Worm (Caenorhabditis elegans) whole organism, L4 larva: ENCODE data around the gene rml-3.
A peak's percentile ranks its signal among the peaks of the same experiment; 100 is the strongest.

Experiments used
- D1046.2 ChIP-seq: fragments of 200-800 bp; sonication (Bioruptor generic); IDR thresholded peaks from 2 replicates; pipeline ENCODE4 v1.3.6; 2022; ENCODE audit warnings: missing genetic modification characterization, missing compliant biosample characterization
- F10B5.3 ChIP-seq: sonication (generic microtip); optimal IDR thresholded peaks from 2 replicates; lab custom pipeline; 2016; ENCODE audit warnings: mild to moderate bottlenecking, missing genetic modification characterization, missing compliant biosample characterization
- F37D6.2 ChIP-seq: sonication (generic microtip); optimal IDR thresholded peaks from 2 replicates; lab custom pipeline; 2016; ENCODE audit warnings: mild to moderate bottlenecking, missing genetic modification characterization, missing compliant biosample characterization
- F44E2.7 ChIP-seq: fragments of 200-800 bp; sonication (Bioruptor generic); IDR thresholded peaks from 2 replicates; pipeline ENCODE4 v2.1.2; 2022; ENCODE audit warnings: missing genetic modification characterization, missing compliant biosample characterization
- F49E8.2 ChIP-seq: sonication (generic microtip); optimal IDR thresholded peaks from 2 replicates; lab custom pipeline; 2016; ENCODE audit warnings: missing compliant biosample characterization, mild to moderate bottlenecking, missing genetic modification characterization, borderline replicate concordance
- R02D3.7 ChIP-seq: fragments of 150-350 bp; sonication (generic microtip); optimal IDR thresholded peaks from 3 replicates; lab custom pipeline; 2014; ENCODE audit warnings: missing biosample characterization, missing genetic modification characterization
- Y5F2A.4 ChIP-seq: fragments of 200-800 bp; sonication (Bioruptor generic); optimal IDR thresholded peaks from 2 replicates; lab custom pipeline; 2018; ENCODE audit warnings: mild to moderate bottlenecking, missing genetic modification characterization, missing compliant biosample characterization
- Y75B8A.6 ChIP-seq: fragments of 200-800 bp; sonication (Bioruptor generic); IDR thresholded peaks from 2 replicates; pipeline ENCODE4 v1.3.6; 2022; ENCODE audit warnings: missing genetic modification reagents, missing genetic modification characterization, missing compliant biosample characterization
- aha-1 ChIP-seq: fragments of 150-350 bp; peaks from one replicate; lab custom pipeline; 2014; ENCODE audit warnings: missing biosample characterization, missing genetic modification characterization
- arid-1 ChIP-seq: fragments of 200-800 bp; sonication (Bioruptor generic); conservative IDR thresholded peaks from 2 replicates; pipeline ENCODE4 v1.3.6; 2022; ENCODE audit warnings: missing genetic modification reagents, missing genetic modification characterization, missing compliant biosample characterization
- ceh-28 ChIP-seq: fragments of 150-350 bp; optimal IDR thresholded peaks from 2 replicates; lab custom pipeline; 2014; ENCODE audit warnings: missing biosample characterization, missing genetic modification reagents, missing genetic modification characterization
- ceh-62 ChIP-seq: sonication (generic microtip); optimal IDR thresholded peaks from 2 replicates; lab custom pipeline; 2017; ENCODE audit warnings: missing biosample characterization, missing genetic modification characterization
- ces-1 ChIP-seq: fragments of 150-350 bp; sonication (generic microtip); optimal IDR thresholded peaks from 4 replicates; lab custom pipeline; 2014; ENCODE audit warnings: missing biosample characterization, missing genetic modification reagents, missing genetic modification characterization
- cey-2 ChIP-seq: sonication (generic microtip); optimal IDR thresholded peaks from 3 replicates; lab custom pipeline; 2017; ENCODE audit warnings: missing genetic modification characterization, mild to moderate bottlenecking, missing compliant biosample characterization, antibody characterized with exemption, borderline replicate concordance; ENCODE audit not compliant: insufficient read depth
- ctbp-1 ChIP-seq: fragments of 200-800 bp; sonication (Bioruptor generic); IDR thresholded peaks from 2 replicates; pipeline ENCODE4 v1.3.6; 2022; ENCODE audit warnings: missing genetic modification reagents, missing genetic modification characterization, missing compliant biosample characterization
- daf-12 ChIP-seq: fragments of 150-350 bp; optimal IDR thresholded peaks from 2 replicates; lab custom pipeline; 2014; ENCODE audit warnings: missing biosample characterization, missing genetic modification reagents, missing genetic modification characterization
- daf-16 ChIP-seq, 3 experiments: sonication (generic microtip); optimal IDR thresholded peaks; 2 replicates each; lab custom pipeline; 2016 to 2017; ENCODE audit warnings: missing genetic modification characterization in 3 of 3, missing genetic modification reagents in 3 of 3, mild to moderate bottlenecking in 2 of 3, missing compliant biosample characterization in 2 of 3, missing biosample characterization in 1 of 3, moderate library complexity in 1 of 3
- daf-19 ChIP-seq: fragments of 200-800 bp; sonication (Bioruptor generic); conservative IDR thresholded peaks from 2 replicates; pipeline ENCODE4 v1.3.6; 2022; ENCODE audit warnings: missing genetic modification characterization, missing compliant biosample characterization
- dmd-6 ChIP-seq: fragments of 200-800 bp; sonication (Bioruptor generic); IDR thresholded peaks from 2 replicates; pipeline ENCODE4 v1.3.6; 2022; ENCODE audit warnings: missing genetic modification reagents, missing genetic modification characterization, missing compliant biosample characterization
- dmd-8 ChIP-seq: fragments of 200-800 bp; sonication (Bioruptor generic); IDR thresholded peaks from 2 replicates; pipeline ENCODE4 v1.3.6; 2022; ENCODE audit warnings: missing genetic modification characterization, missing compliant biosample characterization
- dmd-9 ChIP-seq: fragments of 200-800 bp; sonication (Bioruptor generic); IDR thresholded peaks from 2 replicates; pipeline ENCODE4 v1.3.6; 2022; ENCODE audit warnings: missing genetic modification reagents, missing genetic modification characterization, missing compliant biosample characterization
- duxl-1 ChIP-seq: sonication (generic microtip); optimal IDR thresholded peaks from 2 replicates; lab custom pipeline; 2016; ENCODE audit warnings: mild to moderate bottlenecking, missing genetic modification characterization, moderate library complexity, missing compliant biosample characterization; ENCODE audit not compliant: poor library complexity
- dve-1 ChIP-seq: sonication (generic microtip); optimal IDR thresholded peaks from 2 replicates; lab custom pipeline; 2017; ENCODE audit warnings: antibody characterized with exemption, mild to moderate bottlenecking, missing genetic modification characterization, missing compliant biosample characterization; ENCODE audit not compliant: insufficient read depth
- egl-27 ChIP-seq: sonication (generic microtip); optimal IDR thresholded peaks from 3 replicates; lab custom pipeline; 2017; ENCODE audit warnings: missing biosample characterization, missing genetic modification reagents, missing genetic modification characterization
- fkh-10 ChIP-seq: fragments of 150-350 bp; optimal IDR thresholded peaks from 2 replicates; lab custom pipeline; 2014; ENCODE audit warnings: missing biosample characterization, missing genetic modification reagents, missing genetic modification characterization
- gei-8 ChIP-seq: fragments of 200-800 bp; sonication (Bioruptor generic); optimal IDR thresholded peaks from 2 replicates; lab custom pipeline; 2018; ENCODE audit warnings: mild to moderate bottlenecking, missing genetic modification characterization, missing compliant biosample characterization
- hlh-11 ChIP-seq: fragments of 200-800 bp; sonication (Bioruptor generic); optimal IDR thresholded peaks from 2 replicates; lab custom pipeline; 2018; ENCODE audit warnings: mild to moderate bottlenecking, missing genetic modification characterization, missing compliant biosample characterization
- lin-13 ChIP-seq: fragments of 150-350 bp; optimal IDR thresholded peaks from 2 replicates; lab custom pipeline; 2014; ENCODE audit warnings: missing biosample characterization, missing genetic modification reagents, missing genetic modification characterization
- lin-29 ChIP-seq: fragments of 200-800 bp; sonication (Bioruptor generic); IDR thresholded peaks from 2 replicates; pipeline ENCODE4 v1.3.6; 2022; ENCODE audit warnings: missing genetic modification reagents, missing genetic modification characterization, missing compliant biosample characterization
- lsy-2 ChIP-seq, 2 experiments: fragments of 150-350 bp in 1 of 2; sonication (generic microtip) in 1 of 2; optimal IDR thresholded peaks; 2 replicates each; lab custom pipeline; 2014 to 2017; ENCODE audit warnings: missing biosample characterization in 2 of 2, missing genetic modification characterization in 2 of 2
- madf-5 ChIP-seq, 2 experiments: fragments of 200-800 bp; sonication (Bioruptor generic); IDR thresholded peaks; 2 replicates each; pipeline ENCODE4 v1.3.6; 2022; ENCODE audit warnings: missing compliant biosample characterization in 2 of 2, missing genetic modification characterization in 2 of 2
- mep-1 ChIP-seq: fragments of 150-350 bp; sonication (generic microtip); optimal IDR thresholded peaks from 3 replicates; lab custom pipeline; 2014; ENCODE audit warnings: missing biosample characterization, missing genetic modification characterization
- mxl-2 ChIP-seq: fragments of 200-800 bp; sonication (Bioruptor generic); conservative IDR thresholded peaks from 2 replicates; pipeline ENCODE4 v1.3.6; 2022; ENCODE audit warnings: missing genetic modification reagents, missing genetic modification characterization, missing compliant biosample characterization
- nhr-10 ChIP-seq: fragments of 150-350 bp; optimal IDR thresholded peaks from 2 replicates; lab custom pipeline; 2014; ENCODE audit warnings: missing biosample characterization, missing genetic modification characterization
- nhr-11 ChIP-seq: fragments of 150-350 bp; optimal IDR thresholded peaks from 2 replicates; lab custom pipeline; 2014; ENCODE audit warnings: missing biosample characterization, missing genetic modification characterization
- nhr-25 ChIP-seq: sonication (generic microtip); optimal IDR thresholded peaks from 2 replicates; lab custom pipeline; 2017; ENCODE audit warnings: missing genetic modification characterization, mild to moderate bottlenecking, missing compliant biosample characterization, antibody characterized with exemption, moderate library complexity, borderline replicate concordance; ENCODE audit not compliant: insufficient read depth
- nhr-28 ChIP-seq: fragments of 150-350 bp; optimal IDR thresholded peaks from 2 replicates; lab custom pipeline; 2014; ENCODE audit warnings: missing biosample characterization, missing genetic modification characterization
- nhr-42 ChIP-seq: fragments of 200-800 bp; sonication (Bioruptor generic); IDR thresholded peaks from 2 replicates; pipeline ENCODE4 v1.3.6; 2022; ENCODE audit warnings: missing genetic modification characterization, missing compliant biosample characterization
- nhr-77 ChIP-seq: fragments of 150-350 bp; optimal IDR thresholded peaks from 2 replicates; lab custom pipeline; 2014; ENCODE audit warnings: missing biosample characterization, missing genetic modification characterization
- php-3 ChIP-seq: fragments of 200-800 bp; sonication (Bioruptor generic); IDR thresholded peaks from 2 replicates; pipeline ENCODE4 v1.3.6; 2022; ENCODE audit warnings: missing genetic modification reagents, missing genetic modification characterization, missing compliant biosample characterization
- pqm-1 ChIP-seq: sonication (generic microtip); optimal IDR thresholded peaks from 2 replicates; lab custom pipeline; 2017; ENCODE audit warnings: missing biosample characterization, missing genetic modification characterization
- unc-130 ChIP-seq: sonication (generic microtip); optimal IDR thresholded peaks from 2 replicates; lab custom pipeline; 2016; ENCODE audit warnings: missing genetic modification reagents, missing genetic modification characterization, missing compliant biosample characterization
- unc-39 ChIP-seq: sonication (generic microtip); optimal IDR thresholded peaks from 2 replicates; lab custom pipeline; 2017; ENCODE audit warnings: missing biosample characterization, missing genetic modification characterization
- unc-62 ChIP-seq, 3 experiments: fragments of 150-350 bp in 1 of 3; sonication (generic microtip); optimal IDR thresholded peaks in 2 of 3; peaks in 1 of 3; 1 replicate in 1 of 3; 2 replicates in 2 of 3; lab custom pipeline; 2014 to 2017; ENCODE audit warnings: missing biosample characterization in 3 of 3, missing genetic modification characterization in 3 of 3, missing genetic modification reagents in 3 of 3, missing genotype in 1 of 3
- vab-7 ChIP-seq: fragments of 200-800 bp; sonication (Bioruptor generic); IDR thresholded peaks from 2 replicates; pipeline ENCODE4 v1.3.6; 2022; ENCODE audit warnings: missing genetic modification reagents, missing genetic modification characterization, missing compliant biosample characterization
- zag-1 ChIP-seq: fragments of 150-350 bp; optimal IDR thresholded peaks from 2 replicates; lab custom pipeline; 2014; ENCODE audit warnings: missing biosample characterization, missing genetic modification characterization
- zfp-3 ChIP-seq: fragments of 200-800 bp; sonication (Bioruptor generic); conservative IDR thresholded peaks from 2 replicates; pipeline ENCODE4 v1.3.6; 2022; ENCODE audit warnings: missing genetic modification reagents, missing genetic modification characterization, missing compliant biosample characterization

Gene rml-3

DNA sequence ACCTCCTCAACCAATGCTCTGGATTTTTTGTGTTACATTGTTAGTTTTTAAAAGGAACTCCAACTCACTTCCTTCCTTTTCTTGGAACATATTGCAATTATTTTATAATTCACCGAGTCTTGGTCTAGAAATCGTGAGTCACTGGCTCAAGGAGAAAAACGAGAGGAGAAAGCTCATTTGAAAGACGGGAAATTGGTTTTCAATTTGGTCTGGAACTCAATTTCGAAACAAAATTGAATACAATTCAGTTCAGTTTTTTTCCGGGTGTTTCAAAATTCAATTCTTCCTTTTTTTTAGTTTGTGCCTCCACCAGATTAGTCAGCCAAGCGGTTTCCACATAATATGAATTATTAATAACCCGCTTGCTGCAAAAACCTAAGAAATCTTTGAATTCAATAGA, 9.0 kb upstream of the rml-3 start:
- TF ChIP-seq aha-1 (peak; percentile 62), lsy-2 (tag; optimal IDR thresholded peaks at IDR 0.05; lab: Kevin White, UChicago) (peak in 1 of 2 experiments; percentile 20), nhr-77 (tag; lab: Kevin White, UChicago) (no peak), ces-1 (peak; percentile 77), php-3 (GFP tag; lab: Robert Waterston, UW) (no peak), unc-62 (GFP tag; optimal IDR thresholded peaks at IDR 0.05 in 1 of 2; lab: Kevin White, UChicago) (peak in 1 of 2 experiments; percentile 12), unc-62 (tag; optimal IDR thresholded peaks at IDR 0.05; lab: Kevin White, UChicago) (no peak)

DNA sequence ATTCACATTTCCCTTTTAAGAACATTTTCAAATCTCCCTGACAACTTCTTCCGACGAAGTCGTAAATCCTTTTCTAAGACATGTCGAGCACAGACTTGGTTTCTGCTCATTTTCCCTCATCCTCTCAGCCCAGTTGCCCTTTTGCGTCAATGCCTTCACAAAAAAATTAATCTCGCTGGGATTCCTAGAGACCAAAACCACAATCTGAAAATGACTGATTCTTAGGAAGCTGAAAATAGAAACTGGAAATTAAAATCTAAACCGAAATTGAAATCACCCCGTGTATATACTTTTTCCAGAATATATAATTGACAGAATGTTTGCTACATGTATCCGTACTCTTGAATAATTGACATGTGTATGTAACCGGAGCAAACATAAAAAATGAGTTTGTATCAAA, 8.1 kb upstream of the rml-3 start:
- TF ChIP-seq dve-1 (tag; lab: Kevin White, UChicago) (no peak), daf-19 (GFP tag; lab: Robert Waterston, UW) (no peak), nhr-10 (tag; lab: Kevin White, UChicago) (no peak), dmd-9 (GFP tag; lab: Robert Waterston, UW) (no peak), mep-1 (tag; lab: Kevin White, UChicago) (no peak), daf-12 (tag; lab: Kevin White, UChicago) (no peak), F10B5.3 (tag; lab: Kevin White, UChicago) (no peak), mxl-2 (GFP tag; lab: Robert Waterston, UW) (no peak), lin-13 (GFP tag; lab: Kevin White, UChicago) (no peak), arid-1 (no peak), zag-1 (tag; lab: Kevin White, UChicago) (no peak), cey-2 (no peak), zfp-3 (no peak), ctbp-1 (no peak), R02D3.7 (tag; lab: Kevin White, UChicago) (no peak), nhr-42 (GFP tag; lab: Robert Waterston, UW) (no peak), unc-39 (no peak)

DNA sequence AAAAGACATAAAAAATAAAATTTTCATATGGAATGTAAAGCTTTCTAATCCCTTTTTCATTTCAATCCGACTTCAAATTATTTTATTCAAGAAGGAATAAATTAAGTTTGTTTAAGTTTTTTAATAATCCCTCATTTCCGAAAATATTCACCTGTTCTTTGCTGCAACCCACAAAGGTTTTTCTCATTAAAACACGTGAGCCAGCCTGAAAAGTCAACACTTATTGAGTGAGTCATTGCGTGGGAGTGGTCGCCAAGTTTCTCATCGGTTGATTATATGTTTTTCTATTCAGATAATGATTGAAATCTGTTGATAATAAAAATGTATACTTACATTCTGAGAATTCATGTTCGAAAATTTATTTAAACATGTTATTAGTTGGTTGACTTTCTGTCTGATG, 6.6 kb upstream of the rml-3 start:
- TF ChIP-seq lin-29 (GFP tag; lab: Robert Waterston, UW) = no peak
- no peak for TF ChIP-seq madf-5 (GFP tag; IDR thresholded peaks at IDR 0.05; lab: Robert Waterston, UW)
- TF ChIP-seq F10B5.3 (tag; lab: Kevin White, UChicago) = no peak
- no peak for TF ChIP-seq hlh-11 (tag; lab: Kevin White, UChicago)
- TF ChIP-seq D1046.2 (GFP tag; lab: Robert Waterston, UW) = no peak
- no peak for TF ChIP-seq nhr-11 (tag; lab: Kevin White, UChicago)
- no peak for TF ChIP-seq nhr-25
- TF ChIP-seq dmd-8 (GFP tag; lab: Robert Waterston, UW) = no peak
- no peak for TF ChIP-seq dmd-6
- TF ChIP-seq Y75B8A.6 = no peak
- peak in 1 of 2 experiments; percentile 12 for TF ChIP-seq lsy-2 (tag; optimal IDR thresholded peaks at IDR 0.05; lab: Kevin White, UChicago)
- peak; percentile 73 for TF ChIP-seq aha-1
- no peak for TF ChIP-seq mxl-2 (GFP tag; lab: Robert Waterston, UW)
- no peak for TF ChIP-seq ceh-62
- no peak for TF ChIP-seq unc-39
- no peak for TF ChIP-seq lin-13 (GFP tag; lab: Kevin White, UChicago)
- no peak for TF ChIP-seq egl-27 (tag; lab: Kevin White, UChicago)
- TF ChIP-seq duxl-1 = no peak
- no peak for TF ChIP-seq unc-130
- TF ChIP-seq Y5F2A.4 = no peak
- no peak for TF ChIP-seq F44E2.7
- no peak for TF ChIP-seq ceh-28 (tag; lab: Kevin White, UChicago)
- TF ChIP-seq F49E8.2 (tag; lab: Kevin White, UChicago) = no peak
- no peak for TF ChIP-seq nhr-28 (tag; lab: Kevin White, UChicago)
- no peak for TF ChIP-seq pqm-1 (tag; lab: Kevin White, UChicago)
- no peak for TF ChIP-seq vab-7 (GFP tag; lab: Robert Waterston, UW)
- no peak for TF ChIP-seq dmd-9 (GFP tag; lab: Robert Waterston, UW)
- no peak for TF ChIP-seq gei-8 (GFP tag; lab: Kevin White, UChicago)
- TF ChIP-seq fkh-10 (GFP tag; lab: Kevin White, UChicago) = no peak
- TF ChIP-seq daf-16 (GFP tag; optimal IDR thresholded peaks at IDR 0.05; lab: Kevin White, UChicago) = no peak
- peak; percentile 2 for TF ChIP-seq daf-16 (tag; optimal IDR thresholded peaks at IDR 0.05; lab: Kevin White, UChicago)
- TF ChIP-seq F37D6.2 = no peak
